Worm (Caenorhabditis elegans): ENCODE data around the gene tbcc-1.

tbcc-1 gene

ce11 chrIII:2787979-2788491 lies at the start of gene tbcc-1:
Gene tbcc-1 (plus strand): TSS chrIII:2788441.
- TF ChIP-seq dao-5 (tag; optimal IDR thresholded peaks at IDR 0.05) (no peak), W03F9.2 (tag; optimal IDR thresholded peaks at IDR 0.05) (no peak), him-1 (tag; optimal IDR thresholded peaks at IDR 0.05) (no peak)

ce11 chrIII:2739469-2739868 lies 48.8 kb upstream of the tbcc-1 start, which contains the start of gene cest-25:
Gene cest-25 (minus strand): TSS chrIII:2739531.
- no peak for TF ChIP-seq dao-5 (tag; optimal IDR thresholded peaks at IDR 0.05)

- no peak for TF ChIP-seq W03F9.2 (tag; optimal IDR thresholded peaks at IDR 0.05)
- TF ChIP-seq him-1 (tag; optimal IDR thresholded peaks at IDR 0.05), result no peak
- no peak for TF ChIP-seq dao-5 (tag; optimal IDR thresholded peaks at IDR 0.05)
Measured at ce11 chrIII:2746553-2746952, 41.7 kb upstream of the tbcc-1 start, which contains the start of gene Y71H2AM.14. Gene Y71H2AM.14 (minus strand): TSS chrIII:2746653.

ce11 chrIII:2756260-2756659 lies 32.0 kb upstream of the tbcc-1 start, which contains the start of gene gldi-9:
Gene gldi-9 (minus strand): TSS chrIII:2756360.
- TF ChIP-seq W03F9.2 (tag; optimal IDR thresholded peaks at IDR 0.05) (no peak), him-1 (tag; optimal IDR thresholded peaks at IDR 0.05) (no peak), dao-5 (tag; optimal IDR thresholded peaks at IDR 0.05) (no peak)

- TF ChIP-seq W03F9.2 (tag; optimal IDR thresholded peaks at IDR 0.05) (no peak), him-1 (tag; optimal IDR thresholded peaks at IDR 0.05) (no peak)
Measured at ce11 chrIII:2757478-2757877, 30.8 kb upstream of the tbcc-1 start.

ce11 chrIII:2758092-2758491 lies 30.1 kb upstream of the tbcc-1 start:
- TF ChIP-seq dao-5 (tag; optimal IDR thresholded peaks at IDR 0.05) (no peak), him-1 (tag; optimal IDR thresholded peaks at IDR 0.05) (no peak), W03F9.2 (tag; optimal IDR thresholded peaks at IDR 0.05) (no peak)

ce11 chrIII:2759308-2759707 lies 28.9 kb upstream of the tbcc-1 start:
- no peak for TF ChIP-seq him-1 (tag; optimal IDR thresholded peaks at IDR 0.05)
- no peak for TF ChIP-seq dao-5 (tag; optimal IDR thresholded peaks at IDR 0.05)
- no peak for TF ChIP-seq W03F9.2 (tag; optimal IDR thresholded peaks at IDR 0.05)

ce11 chrIII:2760726-2761125 lies 27.5 kb upstream of the tbcc-1 start, which contains the start of gene pho-9:
Gene pho-9 (minus strand): TSS chrIII:2760816.
- TF ChIP-seq him-1 (tag; optimal IDR thresholded peaks at IDR 0.05) (no peak), W03F9.2 (tag; optimal IDR thresholded peaks at IDR 0.05) (no peak), dao-5 (tag; optimal IDR thresholded peaks at IDR 0.05) (no peak)

- TF ChIP-seq him-1 (tag; optimal IDR thresholded peaks at IDR 0.05) (peak; percentile 13), W03F9.2 (tag; optimal IDR thresholded peaks at IDR 0.05) (peak; percentile 85), dao-5 (tag; optimal IDR thresholded peaks at IDR 0.05) (peak; percentile 9)
Measured at ce11 chrIII:2768635-2769034, 19.6 kb upstream of the tbcc-1 start, which contains the start of gene swsn-3. Gene swsn-3 (minus strand): TSS chrIII:2768679.

ce11 chrIII:2769078-2769477 lies 19.2 kb upstream of the tbcc-1 start:
- TF ChIP-seq him-1 (tag; optimal IDR thresholded peaks at IDR 0.05) (no peak), W03F9.2 (tag; optimal IDR thresholded peaks at IDR 0.05) (no peak), dao-5 (tag; optimal IDR thresholded peaks at IDR 0.05) (no peak)

- no peak for TF ChIP-seq him-1 (tag; optimal IDR thresholded peaks at IDR 0.05)
Measured at ce11 chrIII:2770752-2771151, 17.5 kb upstream of the tbcc-1 start.

ce11 chrIII:2778655-2779054 lies 9.6 kb upstream of the tbcc-1 start, which contains the start of gene laf-1:
Gene laf-1 (minus strand): TSS chrIII:2779053.
- TF ChIP-seq W03F9.2 (tag; optimal IDR thresholded peaks at IDR 0.05) (no peak), him-1 (tag; optimal IDR thresholded peaks at IDR 0.05) (no peak), dao-5 (tag; optimal IDR thresholded peaks at IDR 0.05) (no peak)

- TF ChIP-seq W03F9.2 (tag; optimal IDR thresholded peaks at IDR 0.05) (no peak), dao-5 (tag; optimal IDR thresholded peaks at IDR 0.05) (no peak), him-1 (tag; optimal IDR thresholded peaks at IDR 0.05) (no peak)
Measured at ce11 chrIII:2780283-2780682, 8.0 kb upstream of the tbcc-1 start.

- TF ChIP-seq W03F9.2 (tag; optimal IDR thresholded peaks at IDR 0.05), result peak; percentile 61
- TF ChIP-seq dao-5 (tag; optimal IDR thresholded peaks at IDR 0.05), result no peak
Measured at ce11 chrIII:2780793-2781192, 7.4 kb upstream of the tbcc-1 start, which contains the start of gene Y71H2AM.6. Gene Y71H2AM.6 (plus strand): TSS chrIII:2781056.

ce11 chrIII:2781833-2782232 lies 6.4 kb upstream of the tbcc-1 start:
- no peak for TF ChIP-seq W03F9.2 (tag; optimal IDR thresholded peaks at IDR 0.05)
- no peak for TF ChIP-seq him-1 (tag; optimal IDR thresholded peaks at IDR 0.05)
- no peak for TF ChIP-seq dao-5 (tag; optimal IDR thresholded peaks at IDR 0.05)
